Fruit fly (Drosophila melanogaster): ENCODE data around the gene nom.
A peak's percentile ranks its signal among the peaks of the same experiment; 100 is the strongest.

nom gene

dm6 chr3R:8676560-8677000 is 46.4 kb upstream of the nom start, which contains the start of the genes Unc50, CG11755 and CG8043 (continued):
- TF ChIP-seq CG1832 (GFP tag; optimal IDR thresholded peaks at IDR 0.05) (no peak), dpn (GFP tag; optimal IDR thresholded peaks at IDR 0.05) (peak; percentile 78 to 84), nerfin-1 (tag; optimal IDR thresholded peaks at IDR 0.05) (peak; percentile 77), CG14710 (tag; optimal IDR thresholded peaks at IDR 0.05) (peak; percentile 89), HLH4C (GFP tag; IDR thresholded peaks at IDR 0.05; ENCODE audit: partially characterized antibody) (peak; percentile 94), yki (optimal IDR thresholded peaks at IDR 0.05) (no peak), HLH54F (GFP tag; optimal IDR thresholded peaks at IDR 0.05) (peak; percentile 69), E2f1 (GFP tag; IDR thresholded peaks at IDR 0.05) (peak; percentile 55; the same call in 1 of the 2 replicates), gce (GFP tag; IDR thresholded peaks at IDR 0.05) (no peak), CG11723 (GFP tag; optimal IDR thresholded peaks at IDR 0.05) (peak; percentile 49), CG12769 (tag; optimal IDR thresholded peaks at IDR 0.05) (no peak), en (GFP tag; optimal IDR thresholded peaks at IDR 0.05) (peak; percentile 8), hbn (GFP tag; IDR thresholded peaks at IDR 0.05; ENCODE audit: partially characterized antibody) (peak; percentile 99), CG14014 (GFP tag; IDR thresholded peaks at IDR 0.05) (peak; percentile 77), CG17612 (GFP tag; IDR thresholded peaks at IDR 0.05) (no peak), D (optimal IDR thresholded peaks at IDR 0.05) (no peak), D (GFP tag; optimal IDR thresholded peaks at IDR 0.05) (peak; percentile 42), CG34422 (GFP tag; IDR thresholded peaks at IDR 0.05) (no peak), ewg (GFP tag; optimal IDR thresholded peaks at IDR 0.05) (peak; percentile 39), row (GFP tag; IDR thresholded peaks at IDR 0.05) (peak; percentile 99), CG8290 (GFP tag; optimal IDR thresholded peaks at IDR 0.05) (peak; percentile 64), CG8290 (tag; optimal IDR thresholded peaks at IDR 0.05) (peak in 1 of 2 experiments; percentile 44), CTCF (GFP tag; optimal IDR thresholded peaks at IDR 0.05) (no peak), Hr51 (GFP tag; optimal IDR thresholded peaks at IDR 0.05) (peak in 1 of 2 experiments; percentile 64), zf30C (GFP tag; optimal IDR thresholded peaks at IDR 0.05) (no peak), CG9215 (GFP tag; IDR thresholded peaks at IDR 0.05) (peak; percentile 84), dysf (GFP tag; IDR thresholded peaks at IDR 0.05) (peak; percentile 86), da (GFP tag; optimal IDR thresholded peaks at IDR 0.05) (no peak), gsb (GFP tag; IDR thresholded peaks at IDR 0.05) (no peak), CG3838 (GFP tag; optimal IDR thresholded peaks at IDR 0.05) (peak; percentile 44), HLHmδ (GFP tag; optimal IDR thresholded peaks at IDR 0.05) (no peak), CG34224 (GFP tag; IDR thresholded peaks at IDR 0.05; ENCODE audit: partially characterized antibody) (peak; percentile 99), insv (GFP tag; optimal IDR thresholded peaks at IDR 0.05) (peak in 1 of 2 experiments; percentile 59), CG1647 (GFP tag; optimal IDR thresholded peaks at IDR 0.05) (peak; percentile 67), Awh (GFP tag; IDR thresholded peaks at IDR 0.05) (0 out of 2 replicates have a peak, but pooled peaks have one; percentile 25), CG12071 (GFP tag; optimal IDR thresholded peaks at IDR 0.05) (no peak), CG7963 (GFP tag; IDR thresholded peaks at IDR 0.05; ENCODE audit: partially characterized antibody) (peak; percentile 83; the same call in 2 of the 3 replicates), CG12219 (GFP tag; optimal IDR thresholded peaks at IDR 0.05) (peak; percentile 35), HmgD (GFP tag; optimal IDR thresholded peaks at IDR 0.05) (peak; percentile 10), crp (GFP tag; optimal IDR thresholded peaks at IDR 0.05) (peak; percentile 94 to 98), CG10543 (GFP tag; optimal IDR thresholded peaks at IDR 0.05) (peak; percentile 78), Ssrp (tag; optimal IDR thresholded peaks at IDR 0.05) (peak; percentile 55), Lpt (GFP tag; optimal IDR thresholded peaks at IDR 0.05) (no peak), Mrtf (GFP tag; IDR thresholded peaks at IDR 0.05) (peak; percentile 66; the same call in 2 of the 3 replicates), E2f2 (GFP tag; IDR thresholded peaks at IDR 0.05) (peak; percentile 47; the same call in 1 of the 2 replicates), CG32767 (GFP tag; IDR thresholded peaks at IDR 0.05) (peak; percentile 32; the same call in 1 of the 2 replicates), nmo (GFP tag; optimal IDR thresholded peaks at IDR 0.05) (peak; percentile 92), peb (GFP tag; IDR thresholded peaks at IDR 0.05) (peak; percentile 50), slbo (GFP tag; IDR thresholded peaks at IDR 0.05) (peak; percentile 83), H2.0 (GFP tag; IDR thresholded peaks at IDR 0.05) (peak; percentile 56; the same call in 1 of the 2 replicates), Hr39 (optimal IDR thresholded peaks at IDR 0.05) (no peak), CG8478 (optimal IDR thresholded peaks at IDR 0.05) (no peak)

Measured in whole organism, embryonic.